Fruit fly (Drosophila melanogaster): Measurements from ENCODE around the gene CG10376.
A peak's percentile ranks its signal among the peaks of the same experiment; 100 is the strongest.

Gene CG10376

dm6 chr2L:18708239-18708891 is 5.5 kb upstream of the CG10376 start, which contains the start of the genes Faf2 and Grip71 (continued):
- TF ChIP-seq topi (GFP tag; optimal IDR thresholded peaks at IDR 0.05) (peak; percentile 79), salr (GFP tag; optimal IDR thresholded peaks at IDR 0.05) (peak; percentile 61 to 70), eg (GFP tag; IDR thresholded peaks at IDR 0.05) (peak; percentile 95), Sox15 (GFP tag; optimal IDR thresholded peaks at IDR 0.05) (peak; percentile 88), Lpt (GFP tag; optimal IDR thresholded peaks at IDR 0.05) (peak; percentile 83), dsx (GFP tag; optimal IDR thresholded peaks at IDR 0.05; ENCODE audit: poor library complexity, severe bottlenecking) (peak; percentile 71), dac (GFP tag; optimal IDR thresholded peaks at IDR 0.05) (peak; percentile 85), ss (GFP tag; optimal IDR thresholded peaks at IDR 0.05) (peak; percentile 56 to 74), CG6163 (GFP tag; IDR thresholded peaks at IDR 0.05) (peak; percentile 91), Hr38 (GFP tag; optimal IDR thresholded peaks at IDR 0.05) (peak; percentile 37), CG3919 (GFP tag; optimal IDR thresholded peaks at IDR 0.05) (peak; percentile 82), CG11294 (GFP tag; IDR thresholded peaks at IDR 0.05) (peak; percentile 90), Met (GFP tag; optimal IDR thresholded peaks at IDR 0.05) (peak; percentile 83), CG8119 (GFP tag; IDR thresholded peaks at IDR 0.05) (peak; percentile 78), acj6 (GFP tag; optimal IDR thresholded peaks at IDR 0.05) (peak; percentile 88), CG8632 (GFP tag; optimal IDR thresholded peaks at IDR 0.05) (peak; percentile 69), CG16779 (tag; optimal IDR thresholded peaks at IDR 0.05) (peak; percentile 14), Eip93F (GFP tag; optimal IDR thresholded peaks at IDR 0.05) (peak; percentile 82), CG4318 (GFP tag; optimal IDR thresholded peaks at IDR 0.05) (peak; percentile 87), CG11762 (GFP tag; optimal IDR thresholded peaks at IDR 0.05; ENCODE audit: insufficient read depth) (peak; percentile 61), esn (GFP tag; optimal IDR thresholded peaks at IDR 0.05) (peak; percentile 79), net (GFP tag; optimal IDR thresholded peaks at IDR 0.05) (peak; percentile 71), CG15336 (GFP tag; IDR thresholded peaks at IDR 0.05) (peak; percentile 61; the same call in 1 of the 2 replicates), fkh (GFP tag; optimal IDR thresholded peaks at IDR 0.05) (peak; percentile 54), OdsH (GFP tag; optimal IDR thresholded peaks at IDR 0.05) (peak; percentile 90), CG6276 (GFP tag; optimal IDR thresholded peaks at IDR 0.05) (no peak), lz (GFP tag; optimal IDR thresholded peaks at IDR 0.05) (peak; percentile 85), fd59A (GFP tag; optimal IDR thresholded peaks at IDR 0.05) (peak; percentile 53), Sox14 (GFP tag; optimal IDR thresholded peaks at IDR 0.05) (peak; percentile 92), Blimp-1 (GFP tag; optimal IDR thresholded peaks at IDR 0.05) (peak; percentile 21), CG6808 (GFP tag; optimal IDR thresholded peaks at IDR 0.05) (peak; percentile 46), CG7368 (GFP tag; optimal IDR thresholded peaks at IDR 0.05) (peak; percentile 28)

dm6 chr2L:18707844-18708238 is 4.9 kb upstream of the CG10376 start:
- no peak for TF ChIP-seq CG4318 (GFP tag; optimal IDR thresholded peaks at IDR 0.05)
- no peak for TF ChIP-seq CG11294 (GFP tag; IDR thresholded peaks at IDR 0.05)
- peak; percentile 54 for TF ChIP-seq achi (GFP tag; optimal IDR thresholded peaks at IDR 0.05)
- TF ChIP-seq svp (GFP tag): no peak
- TF ChIP-seq CG6276 (GFP tag; optimal IDR thresholded peaks at IDR 0.05): no peak
- TF ChIP-seq CG10631 (GFP tag; optimal IDR thresholded peaks at IDR 0.05): peak; percentile 44
- TF ChIP-seq fd59A (GFP tag; optimal IDR thresholded peaks at IDR 0.05): peak; percentile 9
- 0 out of 2 replicates have a peak, but pooled peaks have one; percentile 15 for TF ChIP-seq CG15336 (GFP tag; IDR thresholded peaks at IDR 0.05)
- no peak for TF ChIP-seq CG16779 (tag; optimal IDR thresholded peaks at IDR 0.05)
- TF ChIP-seq dac (GFP tag; optimal IDR thresholded peaks at IDR 0.05): no peak
- TF ChIP-seq esn (GFP tag; optimal IDR thresholded peaks at IDR 0.05): peak; percentile 63
- TF ChIP-seq Sox102F (GFP tag; optimal IDR thresholded peaks at IDR 0.05): peak; percentile 19
- TF ChIP-seq Sox14 (GFP tag; optimal IDR thresholded peaks at IDR 0.05): no peak
- peak; percentile 27 for TF ChIP-seq acj6 (GFP tag; optimal IDR thresholded peaks at IDR 0.05)
- no peak for TF ChIP-seq Blimp-1 (GFP tag; optimal IDR thresholded peaks at IDR 0.05)
- 0 out of 3 replicates have a peak, but pooled peaks have one; percentile 54 for TF ChIP-seq eg (GFP tag; IDR thresholded peaks at IDR 0.05)
- TF ChIP-seq CG11762 (GFP tag; optimal IDR thresholded peaks at IDR 0.05; ENCODE audit: insufficient read depth): peak; percentile 14
- no peak for TF ChIP-seq CG8119 (GFP tag; IDR thresholded peaks at IDR 0.05)
- TF ChIP-seq Ets96B (tag; optimal IDR thresholded peaks at IDR 0.05): no peak
- TF ChIP-seq fkh (GFP tag; optimal IDR thresholded peaks at IDR 0.05): peak; percentile 61
- TF ChIP-seq CG6163 (GFP tag; IDR thresholded peaks at IDR 0.05): peak; percentile 13; the same call in 1 of the 3 replicates
- TF ChIP-seq Eip93F (GFP tag; optimal IDR thresholded peaks at IDR 0.05): no peak
- peak; percentile 58 for TF ChIP-seq Hr39 (GFP tag; optimal IDR thresholded peaks at IDR 0.05)
- TF ChIP-seq CG6792 (GFP tag; optimal IDR thresholded peaks at IDR 0.05): peak; percentile 38
- peak; percentile 71 for TF ChIP-seq Hr4 (GFP tag; optimal IDR thresholded peaks at IDR 0.05)
- no peak for TF ChIP-seq vri (GFP tag; optimal IDR thresholded peaks at IDR 0.05)
- TF ChIP-seq Gug (GFP tag; IDR thresholded peaks at IDR 0.05): no peak
- no peak for TF ChIP-seq CG8632 (GFP tag; optimal IDR thresholded peaks at IDR 0.05)
- no peak for TF ChIP-seq CG9139 (GFP tag; optimal IDR thresholded peaks at IDR 0.05)
- no peak for TF ChIP-seq dsx (GFP tag; optimal IDR thresholded peaks at IDR 0.05; ENCODE audit: poor library complexity, severe bottlenecking)
- TF ChIP-seq pdm3 (GFP tag; optimal IDR thresholded peaks at IDR 0.05): peak; percentile 56
- peak; percentile 47 for TF ChIP-seq CG7368 (GFP tag; optimal IDR thresholded peaks at IDR 0.05)
- no peak for TF ChIP-seq CG34406 (GFP tag; optimal IDR thresholded peaks at IDR 0.05)
- peak; percentile 89 for TF ChIP-seq Eip78C (GFP tag)
